Worm (Caenorhabditis elegans): ENCODE data around the gene W02D7.4.
A peak's percentile ranks its signal among the peaks of the same experiment; 100 is the strongest.
"Not testable (repeated sequence)": the region's sequence is repeated elsewhere in the genome, so short reads cannot be mapped to it uniquely, and the experiment has no call there.

Gene W02D7.4

ce11 chrV:8297504-8297903 is at the start of gene W02D7.4:
TSS of gene W02D7.4 (minus strand) at chrV:8297604.
- no peak for TF ChIP-seq ctbp-1 (GFP tag; IDR thresholded peaks at IDR 0.05)
- peak; percentile 32; the same call in 1 of the 2 replicates for TF ChIP-seq dmd-6 (GFP tag; IDR thresholded peaks at IDR 0.05)

ce11 chrV:8345436-8345835 is 48.0 kb upstream of the W02D7.4 start, which contains the start of gene C08D8.1:
TSS of gene C08D8.1 (plus strand) at chrV:8345759.
- TF ChIP-seq ceh-20 (GFP tag; IDR thresholded peaks at IDR 0.05) (0 out of 2 replicates have a peak, but pooled peaks have one; percentile 19), zfp-3 (GFP tag; conservative IDR thresholded peaks at IDR 0.05) (no peak), unc-62 (GFP tag; optimal IDR thresholded peaks at IDR 0.05 in 1 of 2) (peak in 1 of 2 experiments; percentile 44), unc-62 (tag; optimal IDR thresholded peaks at IDR 0.05) (no peak), nhr-28 (tag; optimal IDR thresholded peaks at IDR 0.05) (peak; percentile 97)

ce11 chrV:8342416-8342815 is 45.0 kb upstream of the W02D7.4 start:
- TF ChIP-seq unc-62 (GFP tag; optimal IDR thresholded peaks at IDR 0.05 in 1 of 2) (peak in 1 of 2 experiments; percentile 16), unc-62 (tag; optimal IDR thresholded peaks at IDR 0.05) (no peak), ctbp-1 (GFP tag; IDR thresholded peaks at IDR 0.05) (no peak), nhr-11 (tag; optimal IDR thresholded peaks at IDR 0.05) (no peak)

ce11 chrV:8340924-8341323 is 43.5 kb upstream of the W02D7.4 start, which contains the start of gene C08D8.7:
TSS of gene C08D8.7 (plus strand) at chrV:8341224.
- TF ChIP-seq unc-62 (GFP tag; optimal IDR thresholded peaks at IDR 0.05 in 1 of 2), result peak in 1 of 2 experiments; percentile 27
- not testable (repeated sequence) for TF ChIP-seq unc-62 (tag; optimal IDR thresholded peaks at IDR 0.05)

ce11 chrV:8335620-8336019 is 38.2 kb upstream of the W02D7.4 start:
- TF ChIP-seq unc-62 (GFP tag; optimal IDR thresholded peaks at IDR 0.05 in 1 of 2) (peak in 1 of 2 experiments; percentile 45), unc-62 (tag; optimal IDR thresholded peaks at IDR 0.05) (no peak), lin-29 (GFP tag; IDR thresholded peaks at IDR 0.05) (no peak), hlh-30 (tag; optimal IDR thresholded peaks at IDR 0.05; ENCODE audit: insufficient read depth) (peak; percentile 32), lin-39 (tag; optimal IDR thresholded peaks at IDR 0.05) (no peak), ceh-82 (tag; optimal IDR thresholded peaks at IDR 0.05) (no peak), pha-4 (GFP tag; IDR thresholded peaks at IDR 0.05) (no peak), pha-4 (tag; optimal IDR thresholded peaks at IDR 0.05) (no peak), dpl-1 (GFP tag; optimal IDR thresholded peaks at IDR 0.05) (no peak), duxl-1 (tag; optimal IDR thresholded peaks at IDR 0.05; ENCODE audit: poor library complexity) (no peak)

ce11 chrV:8334360-8334759 is 37.0 kb upstream of the W02D7.4 start, which contains the start of gene tmd-2:
TSS of gene tmd-2 (plus strand) at chrV:8334660.
- TF ChIP-seq dve-1 (tag; optimal IDR thresholded peaks at IDR 0.05; ENCODE audit: insufficient read depth) (no peak), Y105C5A.15 (GFP tag; IDR thresholded peaks at IDR 0.05) (no peak), F44E2.7 (GFP tag; IDR thresholded peaks at IDR 0.05) (no peak), vab-7 (GFP tag; IDR thresholded peaks at IDR 0.05) (no peak), nhr-77 (tag; optimal IDR thresholded peaks at IDR 0.05) (no peak), lsy-2 (tag; optimal IDR thresholded peaks at IDR 0.05) (no peak)

ce11 chrV:8329390-8329789 is 32.0 kb upstream of the W02D7.4 start:
- 0 out of 2 replicates have a peak, but pooled peaks have one; percentile 57 for TF ChIP-seq Y105C5A.15 (GFP tag; IDR thresholded peaks at IDR 0.05)
- peak; percentile 84 for TF ChIP-seq F26F4.8 (GFP tag; conservative IDR thresholded peaks at IDR 0.05)
- TF ChIP-seq dmd-8 (GFP tag; IDR thresholded peaks at IDR 0.05), result peak; percentile 72; the same call in 1 of the 2 replicates
- 0 out of 2 replicates have a peak, but pooled peaks have one; percentile 68 for TF ChIP-seq D1046.2 (GFP tag; IDR thresholded peaks at IDR 0.05)
- TF ChIP-seq snpc-1.2 (GFP tag; IDR thresholded peaks at IDR 0.05), result 0 out of 2 replicates have a peak, but pooled peaks have one; percentile 29
- peak; percentile 70 for TF ChIP-seq lim-7 (GFP tag; IDR thresholded peaks at IDR 0.05)
- peak in 1 of 2 experiments; percentile 50; a peak in 1 of 4 replicates for TF ChIP-seq madf-5 (GFP tag; IDR thresholded peaks at IDR 0.05)
- 0 out of 2 replicates have a peak, but pooled peaks have one; percentile 47 for TF ChIP-seq madf-9 (GFP tag; conservative IDR thresholded peaks at IDR 0.05)
- TF ChIP-seq F44E2.7 (GFP tag; IDR thresholded peaks at IDR 0.05), result 0 out of 2 replicates have a peak, but pooled peaks have one; percentile 38
